Worm (Caenorhabditis elegans): ENCODE results near the gene F56A8.4.

Gene F56A8.4

ce11 chrIII:13224395-13224794 is 38.7 kb upstream of the F56A8.4 start:
- TF ChIP-seq Y48G9A.11 (GFP tag; IDR thresholded peaks at IDR 0.05) = 0 out of 2 replicates have a peak, but pooled peaks have one; percentile 43
- peak; percentile 36; the same call in 1 of the 2 replicates for TF ChIP-seq D1046.2 (GFP tag; IDR thresholded peaks at IDR 0.05)
- TF ChIP-seq lin-13 (GFP tag; optimal IDR thresholded peaks at IDR 0.05) = no peak
- TF ChIP-seq daf-16 (GFP tag; optimal IDR thresholded peaks at IDR 0.05) = no peak
- peak; percentile 20 for TF ChIP-seq daf-16 (tag; optimal IDR thresholded peaks at IDR 0.05)
- peak in 1 of 2 experiments; percentile 14 for TF ChIP-seq lsy-2 (tag; optimal IDR thresholded peaks at IDR 0.05)
- 0 out of 2 replicates have a peak, but pooled peaks have one; percentile 49 for TF ChIP-seq ctbp-1 (GFP tag; IDR thresholded peaks at IDR 0.05)
- TF ChIP-seq ZK337.2 (GFP tag; IDR thresholded peaks at IDR 0.05) = no peak; the same call in 1 of the 2 replicates
- peak; percentile 16 for TF ChIP-seq mep-1 (tag; optimal IDR thresholded peaks at IDR 0.05)
- TF ChIP-seq nhr-10 (tag; optimal IDR thresholded peaks at IDR 0.05) = no peak
- no peak for TF ChIP-seq sdz-12 (GFP tag; optimal IDR thresholded peaks at IDR 0.05)
- TF ChIP-seq nhr-42 (GFP tag; IDR thresholded peaks at IDR 0.05) = 0 out of 2 replicates have a peak, but pooled peaks have one; percentile 15
- TF ChIP-seq hmg-1.1 (GFP tag; IDR thresholded peaks at IDR 0.05) = peak; percentile 62
- TF ChIP-seq hlh-30 (tag; optimal IDR thresholded peaks at IDR 0.05; ENCODE audit: insufficient read depth) = peak; percentile 73
- no peak for TF ChIP-seq ceh-28 (tag; optimal IDR thresholded peaks at IDR 0.05)
- TF ChIP-seq arid-1 (GFP tag; conservative IDR thresholded peaks at IDR 0.05) = 0 out of 2 replicates have a peak, but pooled peaks have one; percentile 45
- TF ChIP-seq F26F4.8 (GFP tag; conservative IDR thresholded peaks at IDR 0.05) = peak; percentile 61; the same call in 1 of the 2 replicates
- no peak for TF ChIP-seq nhr-6 (tag; optimal IDR thresholded peaks at IDR 0.05)
- peak; percentile 35; the same call in 1 of the 2 replicates for TF ChIP-seq lin-1 (GFP tag; IDR thresholded peaks at IDR 0.05)
- no peak for TF ChIP-seq daf-8 (GFP tag; IDR thresholded peaks at IDR 0.05)
- peak; percentile 29 for TF ChIP-seq dve-1 (tag; optimal IDR thresholded peaks at IDR 0.05; ENCODE audit: insufficient read depth)
- TF ChIP-seq vab-7 (GFP tag; IDR thresholded peaks at IDR 0.05) = 0 out of 2 replicates have a peak, but pooled peaks have one; percentile 1
- peak; percentile 60 for TF ChIP-seq lin-38 (GFP tag; IDR thresholded peaks at IDR 0.05)
- peak; percentile 70; the same call in 1 of the 2 replicates for TF ChIP-seq dmd-8 (GFP tag; IDR thresholded peaks at IDR 0.05)

- no peak for TF ChIP-seq ces-1 (GFP tag; optimal IDR thresholded peaks at IDR 0.05)
- TF ChIP-seq aly-2 (tag; optimal IDR thresholded peaks at IDR 0.05) = no peak
- TF ChIP-seq spr-3 (GFP tag; optimal IDR thresholded peaks at IDR 0.05) = no peak
- TF ChIP-seq F26F4.8 (GFP tag; conservative IDR thresholded peaks at IDR 0.05) = no peak
- no peak for TF ChIP-seq zag-1 (tag; optimal IDR thresholded peaks at IDR 0.05)
- peak; percentile 52 for TF ChIP-seq vab-7 (GFP tag; IDR thresholded peaks at IDR 0.05)
- no peak for TF ChIP-seq aha-1 (tag)
- peak; percentile 74 for TF ChIP-seq mes-2 (tag; optimal IDR thresholded peaks at IDR 0.05; ENCODE audit: poor library complexity, severe bottlenecking)
- TF ChIP-seq mep-1 (tag; optimal IDR thresholded peaks at IDR 0.05) = peak; percentile 48
- peak; percentile 78 for TF ChIP-seq duxl-1 (tag; optimal IDR thresholded peaks at IDR 0.05; ENCODE audit: poor library complexity)
- TF ChIP-seq madf-5 (GFP tag; IDR thresholded peaks at IDR 0.05) = 0 out of 4 replicates have a peak, but pooled peaks of 1 of the 2 experiments have one; percentile 47
- TF ChIP-seq zfp-2 (tag; optimal IDR thresholded peaks at IDR 0.05) = no peak
- TF ChIP-seq nhr-76 (tag; optimal IDR thresholded peaks at IDR 0.05) = no peak
- no peak for TF ChIP-seq Y105C5A.15 (GFP tag; IDR thresholded peaks at IDR 0.05)
- TF ChIP-seq sdz-12 (GFP tag; optimal IDR thresholded peaks at IDR 0.05) = no peak
- no peak for TF ChIP-seq snpc-4 (tag; optimal IDR thresholded peaks at IDR 0.05)
- TF ChIP-seq nhr-42 (GFP tag; IDR thresholded peaks at IDR 0.05) = 0 out of 2 replicates have a peak, but pooled peaks have one; percentile 34
- TF ChIP-seq tra-1 (GFP tag; IDR thresholded peaks at IDR 0.05) = peak; percentile 43; the same call in 1 of the 2 replicates
- TF ChIP-seq R02D3.7 (tag; optimal IDR thresholded peaks at IDR 0.05) = no peak
- 0 out of 2 replicates have a peak, but pooled peaks have one; percentile 5 for TF ChIP-seq nhr-41 (GFP tag; IDR thresholded peaks at IDR 0.05)
- TF ChIP-seq ZK546.5 (tag; optimal IDR thresholded peaks at IDR 0.05) = no peak
- no peak for TF ChIP-seq ztf-11 (tag; optimal IDR thresholded peaks at IDR 0.05)
- TF ChIP-seq daf-8 (GFP tag; IDR thresholded peaks at IDR 0.05) = no peak
- 0 out of 2 replicates have a peak, but pooled peaks have one; percentile 15 for TF ChIP-seq arid-1 (GFP tag; conservative IDR thresholded peaks at IDR 0.05)
- no peak for TF ChIP-seq cey-2 (tag; optimal IDR thresholded peaks at IDR 0.05; ENCODE audit: borderline replicate concordance, insufficient read depth)
- no peak for TF ChIP-seq madf-9 (GFP tag; conservative IDR thresholded peaks at IDR 0.05)
- no peak for TF ChIP-seq ZK337.2 (GFP tag; IDR thresholded peaks at IDR 0.05)
- no peak for TF ChIP-seq ztf-7 (tag; optimal IDR thresholded peaks at IDR 0.05)
- TF ChIP-seq mdt-29 (GFP tag; IDR thresholded peaks at IDR 0.05) = no peak
- no peak for TF ChIP-seq daf-19 (GFP tag; conservative IDR thresholded peaks at IDR 0.05)
- TF ChIP-seq lin-29 (GFP tag; IDR thresholded peaks at IDR 0.05) = no peak
- TF ChIP-seq pqm-1 (tag; optimal IDR thresholded peaks at IDR 0.05) = no peak
- TF ChIP-seq F49E8.2 (tag; optimal IDR thresholded peaks at IDR 0.05; ENCODE audit: borderline replicate concordance) = no peak
These were observed 38.1 kb upstream of the F56A8.4 start for ce11 chrIII:13225019-13225418.
